Fruit fly (Drosophila melanogaster) whole organism, prepupa: ENCODE measurements around the gene CG11584.
A peak's percentile ranks its signal among the peaks of the same experiment; 100 is the strongest.

Experiments used
- CG11902 ChIP-seq: fragments of 200-800 bp; sonication (Bioruptor generic); optimal IDR thresholded peaks from 3 replicates; lab custom pipeline; 2016; ENCODE audit warnings: missing biosample characterization, missing genetic modification characterization
- CG3919 ChIP-seq: fragments of 200-800 bp; sonication (Bioruptor generic); optimal IDR thresholded peaks from 3 replicates; lab custom pipeline; 2016; ENCODE audit warnings: missing biosample characterization, missing genetic modification characterization
- CG7368 ChIP-seq: fragments of 200-800 bp; sonication (Bioruptor generic); optimal IDR thresholded peaks from 3 replicates; lab custom pipeline; 2016; ENCODE audit warnings: missing biosample characterization, missing genetic modification characterization
- fkh ChIP-seq: fragments of 200-800 bp; sonication (Bioruptor generic); optimal IDR thresholded peaks from 3 replicates; lab custom pipeline; 2017; ENCODE audit warnings: missing biosample characterization, mild to moderate bottlenecking, missing genetic modification characterization, moderate library complexity

DNA sequence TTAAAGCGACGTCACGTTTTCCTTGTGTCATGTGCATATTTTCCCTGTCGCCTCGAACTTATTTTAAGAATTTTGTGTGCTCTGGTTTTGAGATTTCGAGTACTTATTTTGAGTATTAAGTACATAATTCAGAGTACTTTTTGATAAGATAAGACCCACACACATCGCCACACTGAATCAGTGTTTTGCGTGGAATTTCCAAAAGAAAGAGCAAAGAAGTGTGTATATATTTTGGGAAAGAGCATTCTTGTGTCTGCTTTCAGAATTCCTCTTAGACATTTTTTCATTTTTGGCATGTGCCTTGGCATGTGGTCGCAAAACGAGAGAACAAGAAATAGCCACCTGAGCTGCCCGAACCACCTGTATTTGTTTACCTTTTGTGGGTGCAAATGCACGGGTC lies 35.0 kb downstream of the CG11584 start:
- no peak for TF ChIP-seq CG3919
- TF ChIP-seq fkh = peak; percentile 42
- TF ChIP-seq CG7368 (GFP tag; lab: Kevin White, UChicago) = no peak
- no peak for TF ChIP-seq CG11902 (GFP tag; lab: Kevin White, UChicago)
